Worm (Caenorhabditis elegans) whole organism, L2 larva: Measurements from ENCODE around the gene cyn-3.

Source experiments
- ama-1 ChIP-seq: fragments of 150-350 bp; optimal IDR thresholded peaks from 2 replicates; lab custom pipeline; 2018; ENCODE audit warnings: inconsistent platforms
- egl-27 ChIP-seq: sonication (generic microtip); optimal IDR thresholded peaks from 3 replicates; lab custom pipeline; 2017; ENCODE audit warnings: missing biosample characterization, missing genetic modification reagents, missing genetic modification characterization
- lin-39 ChIP-seq: fragments of 150-350 bp; optimal IDR thresholded peaks from 2 replicates; lab custom pipeline; 2014; ENCODE audit warnings: missing biosample characterization, missing genetic modification reagents, missing genetic modification characterization
- lsy-2 ChIP-seq, 2 experiments: fragments of 150-350 bp in 1 of 2; sonication (generic microtip) in 1 of 2; optimal IDR thresholded peaks; 2 replicates each; lab custom pipeline; 2014 to 2017; ENCODE audit warnings: missing biosample characterization in 2 of 2, missing genetic modification characterization in 2 of 2
- nhr-12 ChIP-seq: fragments of 150-350 bp; optimal IDR thresholded peaks from 2 replicates; lab custom pipeline; 2014; ENCODE audit warnings: missing biosample characterization, missing genetic modification characterization
- nhr-25 ChIP-seq: fragments of 150-350 bp; sonication (generic microtip); optimal IDR thresholded peaks from 3 replicates; lab custom pipeline; 2014; ENCODE audit warnings: missing biosample characterization, missing genetic modification characterization
- skn-1 ChIP-seq: sonication (generic microtip); optimal IDR thresholded peaks from 2 replicates; lab custom pipeline; 2017; ENCODE audit warnings: missing biosample characterization, missing genetic modification characterization
- unc-39 ChIP-seq: fragments of 150-350 bp; optimal IDR thresholded peaks from 2 replicates; lab custom pipeline; 2014; ENCODE audit warnings: missing biosample characterization, missing genetic modification characterization
- unc-62 ChIP-seq: fragments of 150-350 bp; optimal IDR thresholded peaks from 2 replicates; lab custom pipeline; 2014; ENCODE audit warnings: missing biosample characterization, missing genetic modification reagents, missing genetic modification characterization
- zag-1 ChIP-seq: fragments of 150-350 bp; optimal IDR thresholded peaks from 2 replicates; lab custom pipeline; 2014; ENCODE audit warnings: missing biosample characterization, missing genetic modification characterization

ce11 chrV:15235661-15236060, 45.9 kb downstream of the cyn-3 start, which contains the start of gene nhr-164:
- TF ChIP-seq ama-1 (lab: Kevin White, UChicago) (no peak), nhr-12 (tag; lab: Kevin White, UChicago) (no peak), unc-62 (GFP tag; lab: Kevin White, UChicago) (no peak), nhr-25 (tag; lab: Kevin White, UChicago) (no peak), lsy-2 (tag; optimal IDR thresholded peaks at IDR 0.05; lab: Kevin White, UChicago) (no peak), unc-39 (tag; lab: Kevin White, UChicago) (no peak), skn-1 (tag; lab: Kevin White, UChicago) (no peak), zag-1 (tag; lab: Kevin White, UChicago) (no peak), lin-39 (no peak), egl-27 (tag; lab: Kevin White, UChicago) (no peak)
